Fruit fly (Drosophila melanogaster): ENCODE measurements around the gene CG31496.

DNA sequence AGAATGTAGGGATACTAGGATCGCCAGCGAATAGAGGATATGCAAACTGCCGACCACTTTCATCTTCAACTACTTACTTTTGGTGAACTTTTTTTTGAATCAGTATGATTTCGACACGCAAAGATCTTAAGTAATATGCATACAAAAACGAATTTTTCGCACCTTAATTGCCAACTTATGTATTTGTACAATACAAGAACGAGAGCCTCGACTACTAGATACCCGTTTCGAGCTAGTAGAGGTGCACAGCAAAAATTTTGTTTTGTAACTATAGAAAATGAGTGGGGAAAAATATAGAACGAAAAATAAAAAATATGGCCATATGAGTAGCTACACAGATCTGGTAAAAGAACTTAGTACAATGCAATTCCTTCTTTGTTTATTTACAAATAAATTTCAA lies 27.8 kb upstream of the CG31496 start, which contains the start of gene CG10029:
- TF ChIP-seq maf-S (GFP tag; optimal IDR thresholded peaks at IDR 0.05): no peak
- TF ChIP-seq CG18599 (GFP tag; optimal IDR thresholded peaks at IDR 0.05): no peak
- TF ChIP-seq kay (GFP tag; optimal IDR thresholded peaks at IDR 0.05): no peak
- TF ChIP-seq CG7745 (tag; optimal IDR thresholded peaks at IDR 0.05): no peak
- TF ChIP-seq pb (GFP tag; optimal IDR thresholded peaks at IDR 0.05): no peak
- no peak for TF ChIP-seq cwo (GFP tag; optimal IDR thresholded peaks at IDR 0.05)
- TF ChIP-seq pita (GFP tag; optimal IDR thresholded peaks at IDR 0.05): no peak
- no peak for TF ChIP-seq CG12104 (GFP tag; optimal IDR thresholded peaks at IDR 0.05)
